Fruit fly (Drosophila melanogaster) whole organism, prepupa: ENCODE results near the gene be.

Experiments
- Blimp-1 ChIP-seq: fragments of 200-800 bp; sonication (Bioruptor generic); optimal IDR thresholded peaks from 3 replicates; lab custom pipeline; 2017; ENCODE audit warnings: missing biosample characterization, missing genetic modification characterization, mild to moderate bottlenecking, moderate library complexity, missing genetic modification reagents
- CG10631 ChIP-seq: fragments of 200-800 bp; sonication (Bioruptor generic); optimal IDR thresholded peaks from 2 replicates; lab custom pipeline; 2016; ENCODE audit warnings: missing biosample characterization, missing genetic modification characterization
- CG10669 ChIP-seq: fragments of 200-800 bp; sonication (Bioruptor generic); optimal IDR thresholded peaks from 3 replicates; lab custom pipeline; 2018; ENCODE audit warnings: missing biosample characterization, mild to moderate bottlenecking, missing genetic modification characterization, moderate library complexity
- CG11762 ChIP-seq: fragments of 200-800 bp; sonication (Bioruptor generic); optimal IDR thresholded peaks from 3 replicates; lab custom pipeline; 2016; ENCODE audit warnings: missing biosample characterization, missing genetic modification characterization; ENCODE audit not compliant: insufficient read depth
- CG11902 ChIP-seq: fragments of 200-800 bp; sonication (Bioruptor generic); optimal IDR thresholded peaks from 3 replicates; lab custom pipeline; 2016; ENCODE audit warnings: missing biosample characterization, missing genetic modification characterization
- CG16779 ChIP-seq: fragments of 200-800 bp; sonication (Bioruptor generic); optimal IDR thresholded peaks from 3 replicates; lab custom pipeline; 2017; ENCODE audit warnings: missing biosample characterization, mild to moderate bottlenecking, missing genetic modification characterization
- CG3032 ChIP-seq: fragments of 200-800 bp; optimal IDR thresholded peaks from 2 replicates; lab custom pipeline; 2019; ENCODE audit warnings: missing biosample characterization, mild to moderate bottlenecking, missing genetic modification characterization, moderate library complexity
- CG31627 ChIP-seq: fragments of 200-800 bp; sonication (Bioruptor generic); optimal IDR thresholded peaks from 3 replicates; lab custom pipeline; 2016; ENCODE audit warnings: missing biosample characterization, missing genetic modification characterization
- CG32006 ChIP-seq: fragments of 200-800 bp; sonication (Bioruptor generic); optimal IDR thresholded peaks from 3 replicates; lab custom pipeline; 2017; ENCODE audit warnings: missing biosample characterization, mild to moderate bottlenecking, missing genetic modification characterization
- CG34406 ChIP-seq: fragments of 200-800 bp; sonication (Bioruptor generic); optimal IDR thresholded peaks from 3 replicates; lab custom pipeline; 2016; ENCODE audit warnings: missing biosample characterization, missing genetic modification characterization
- CG3919 ChIP-seq: fragments of 200-800 bp; sonication (Bioruptor generic); optimal IDR thresholded peaks from 3 replicates; lab custom pipeline; 2016; ENCODE audit warnings: missing biosample characterization, missing genetic modification characterization
- CG6163 ChIP-seq: fragments of 200-800 bp; sonication (Bioruptor generic); IDR thresholded peaks from 3 replicates; pipeline ENCODE4 v1.3.6; 2022; ENCODE audit warnings: missing biosample characterization, missing genetic modification characterization
- CG6792 ChIP-seq: fragments of 200-800 bp; sonication (Bioruptor generic); optimal IDR thresholded peaks from 3 replicates; lab custom pipeline; 2016; ENCODE audit warnings: missing biosample characterization, missing genetic modification characterization
- CG6808 ChIP-seq: fragments of 200-800 bp; sonication (Bioruptor generic); optimal IDR thresholded peaks from 3 replicates; lab custom pipeline; 2017; ENCODE audit warnings: missing biosample characterization, missing genetic modification characterization, mild to moderate bottlenecking, moderate library complexity, missing genetic modification reagents
- CG7368 ChIP-seq: fragments of 200-800 bp; sonication (Bioruptor generic); optimal IDR thresholded peaks from 3 replicates; lab custom pipeline; 2016; ENCODE audit warnings: missing biosample characterization, missing genetic modification characterization
- CG8119 ChIP-seq: fragments of 200-800 bp; sonication (Bioruptor generic); IDR thresholded peaks from 3 replicates; pipeline ENCODE4 v1.3.6; 2022; ENCODE audit warnings: missing biosample characterization, missing genetic modification characterization
- CG8319 ChIP-seq: fragments of 200-800 bp; sonication (Bioruptor generic); optimal IDR thresholded peaks from 3 replicates; lab custom pipeline; 2016; ENCODE audit warnings: missing biosample characterization, missing genetic modification characterization
- CG8632 ChIP-seq: fragments of 200-800 bp; sonication (Bioruptor generic); optimal IDR thresholded peaks from 3 replicates; lab custom pipeline; 2016; ENCODE audit warnings: missing biosample characterization, missing genetic modification characterization
- CG9139 ChIP-seq: fragments of 200-800 bp; sonication (Bioruptor generic); optimal IDR thresholded peaks from 3 replicates; lab custom pipeline; 2017; ENCODE audit warnings: missing biosample characterization, mild to moderate bottlenecking, missing genetic modification characterization
- Eip78C ChIP-seq: fragments of 200-800 bp; sonication (Bioruptor generic); peaks from one replicate; lab custom pipeline; 2016; ENCODE audit warnings: missing biosample characterization, missing genetic modification characterization
- Ets21C ChIP-seq: fragments of 200-800 bp; sonication (Bioruptor generic); optimal IDR thresholded peaks from 3 replicates; lab custom pipeline; 2016; ENCODE audit warnings: missing biosample characterization, missing genetic modification characterization
- Gug ChIP-seq: fragments of 200-800 bp; sonication (Bioruptor generic); IDR thresholded peaks from 2 replicates; pipeline ENCODE4 v1.3.6; 2022; ENCODE audit warnings: missing biosample characterization, missing genetic modification characterization
- Hr38 ChIP-seq: sonication (Bioruptor generic); optimal IDR thresholded peaks from 2 replicates; lab custom pipeline; 2016; ENCODE audit warnings: missing biosample characterization, missing genetic modification characterization
- Hr39 ChIP-seq: fragments of 200-800 bp; sonication (Bioruptor generic); optimal IDR thresholded peaks from 2 replicates; lab custom pipeline; 2016; ENCODE audit warnings: missing biosample characterization, missing genetic modification characterization
- Hr4 ChIP-seq: fragments of 200-800 bp; sonication (Bioruptor generic); optimal IDR thresholded peaks from 3 replicates; lab custom pipeline; 2016; ENCODE audit warnings: missing biosample characterization, missing genetic modification characterization
- Lpt ChIP-seq: fragments of 200-800 bp; sonication (Bioruptor generic); optimal IDR thresholded peaks from 3 replicates; lab custom pipeline; 2016; ENCODE audit warnings: missing biosample characterization, missing genetic modification characterization
- Smox ChIP-seq: fragments of 200-800 bp; sonication (Bioruptor generic); optimal IDR thresholded peaks from 3 replicates; lab custom pipeline; 2016; ENCODE audit warnings: missing biosample characterization, missing genetic modification characterization
- Sox102F ChIP-seq: fragments of 200-800 bp; sonication (Bioruptor generic); optimal IDR thresholded peaks from 2 replicates; lab custom pipeline; 2016; ENCODE audit warnings: missing biosample characterization, mild to moderate bottlenecking, missing genetic modification characterization
- Sox14 ChIP-seq: fragments of 200-800 bp; sonication (Bioruptor generic); optimal IDR thresholded peaks from 3 replicates; lab custom pipeline; 2016; ENCODE audit warnings: missing biosample characterization, missing genetic modification characterization
- Sox15 ChIP-seq: fragments of 200-800 bp; sonication (Bioruptor generic); optimal IDR thresholded peaks from 3 replicates; lab custom pipeline; 2016; ENCODE audit warnings: missing biosample characterization, missing genetic modification characterization
- achi ChIP-seq: fragments of 200-800 bp; sonication (Bioruptor generic); optimal IDR thresholded peaks from 3 replicates; lab custom pipeline; 2016; ENCODE audit warnings: missing biosample characterization, missing genetic modification characterization
- acj6 ChIP-seq: fragments of 200-800 bp; sonication (Bioruptor generic); optimal IDR thresholded peaks from 3 replicates; lab custom pipeline; 2016; ENCODE audit warnings: missing biosample characterization, missing genetic modification characterization
- cyc ChIP-seq: fragments of 200-800 bp; sonication (Bioruptor generic); optimal IDR thresholded peaks from 3 replicates; lab custom pipeline; 2016; ENCODE audit warnings: missing biosample characterization, missing genetic modification characterization
- dsx ChIP-seq: fragments of 200-800 bp; optimal IDR thresholded peaks from 3 replicates; lab custom pipeline; 2019; ENCODE audit warnings: missing biosample characterization, mild to moderate bottlenecking, missing genetic modification characterization, moderate library complexity; ENCODE audit not compliant: poor library complexity, severe bottlenecking
- esn ChIP-seq: fragments of 200-800 bp; sonication (Bioruptor generic); optimal IDR thresholded peaks from 2 replicates; lab custom pipeline; 2016; ENCODE audit warnings: missing biosample characterization, mild to moderate bottlenecking, missing genetic modification characterization, moderate library complexity
- fd59A ChIP-seq: fragments of 200-800 bp; sonication (Bioruptor generic); optimal IDR thresholded peaks from 2 replicates; lab custom pipeline; 2017; ENCODE audit warnings: missing biosample characterization, mild to moderate bottlenecking, missing genetic modification characterization, missing genetic modification reagents
- fd85E ChIP-seq: fragments of 200-800 bp; sonication (Bioruptor generic); optimal IDR thresholded peaks from 3 replicates; lab custom pipeline; 2016; ENCODE audit warnings: missing biosample characterization, missing genetic modification characterization
- net ChIP-seq: fragments of 200-800 bp; sonication (Bioruptor generic); optimal IDR thresholded peaks from 3 replicates; lab custom pipeline; 2016; ENCODE audit warnings: missing biosample characterization, missing genetic modification characterization
- pdm3 ChIP-seq: fragments of 200-800 bp; sonication (Bioruptor generic); optimal IDR thresholded peaks from 3 replicates; lab custom pipeline; 2016; ENCODE audit warnings: missing biosample characterization, missing genetic modification characterization
- salr ChIP-seq, 2 experiments: fragments of 200-800 bp; sonication (Bioruptor generic); optimal IDR thresholded peaks; 3 replicates each; lab custom pipeline; 2016 to 2018; ENCODE audit warnings: missing biosample characterization in 2 of 2, missing genetic modification characterization in 2 of 2, mild to moderate bottlenecking in 1 of 2
- spab ChIP-seq: fragments of 200-800 bp; sonication (Bioruptor generic); optimal IDR thresholded peaks from 2 replicates; lab custom pipeline; 2017; ENCODE audit warnings: missing biosample characterization, mild to moderate bottlenecking, missing genetic modification characterization, missing genetic modification reagents
- ss ChIP-seq, 2 experiments: fragments of 200-800 bp; sonication (Bioruptor generic); optimal IDR thresholded peaks; 2 replicates in 1 of 2; 3 replicates in 1 of 2; lab custom pipeline; 2017 to 2018; ENCODE audit warnings: mild to moderate bottlenecking in 2 of 2, missing biosample characterization in 2 of 2, missing genetic modification characterization in 2 of 2, moderate library complexity in 1 of 2
- svp ChIP-seq: fragments of 200-800 bp; sonication (Bioruptor generic); peaks from one replicate; lab custom pipeline; 2016; ENCODE audit warnings: missing biosample characterization, missing genetic modification characterization
- topi ChIP-seq: fragments of 200-800 bp; sonication (Bioruptor generic); optimal IDR thresholded peaks from 3 replicates; lab custom pipeline; 2016; ENCODE audit warnings: missing biosample characterization, missing genetic modification characterization
- vri ChIP-seq: fragments of 200-800 bp; sonication (Bioruptor generic); optimal IDR thresholded peaks from 3 replicates; lab custom pipeline; 2016; ENCODE audit warnings: missing biosample characterization, mild to moderate bottlenecking, missing genetic modification characterization

Gene be

DNA sequence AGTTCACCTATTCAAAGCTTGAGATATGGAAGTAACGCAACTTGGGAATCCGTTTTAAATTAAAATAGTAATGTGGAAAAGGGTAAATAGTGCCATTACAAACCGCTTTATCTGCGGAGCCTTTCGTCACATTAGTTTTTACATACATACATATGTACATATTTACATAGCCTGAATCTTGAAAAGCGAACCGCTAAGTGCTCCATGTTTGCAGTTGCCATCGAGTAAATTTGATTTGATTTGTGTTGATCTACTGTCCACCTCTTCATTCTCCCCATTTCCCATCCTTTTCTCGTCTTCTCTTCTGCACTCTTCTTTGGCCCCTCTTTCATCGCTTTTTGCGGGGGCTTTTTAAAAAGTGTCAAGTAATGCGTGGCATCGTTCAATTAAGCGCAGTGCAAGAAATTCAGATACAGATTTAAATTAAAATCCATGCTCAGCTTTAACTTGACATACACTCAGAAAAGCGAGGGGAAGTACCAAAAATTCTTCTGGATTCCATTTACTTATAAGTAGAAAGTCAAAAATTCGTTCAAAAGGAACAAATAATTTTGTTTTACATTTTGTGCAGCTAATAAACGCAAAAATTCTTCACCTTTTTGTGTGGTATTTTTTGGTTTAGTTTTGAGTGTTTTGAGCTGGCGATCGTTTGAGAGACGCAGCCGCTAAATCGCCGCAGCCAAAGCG lies 18.9 kb downstream of the be start (continued):
- TF ChIP-seq CG10631 (GFP tag; lab: Kevin White, UChicago) (peak; percentile 73), CG16779 (peak; percentile 63), Eip78C (GFP tag; lab: Kevin White, UChicago) (peak; percentile 94), Hr39 (peak; percentile 88), CG3032 (tag; lab: Kevin White, UChicago) (peak; percentile 52), esn (GFP tag; lab: Kevin White, UChicago) (peak; percentile 87), achi (GFP tag; lab: Kevin White, UChicago) (peak; percentile 77), svp (GFP tag; lab: Kevin White, UChicago) (peak; percentile 89), CG7368 (GFP tag; lab: Kevin White, UChicago) (peak; percentile 70), CG8319 (GFP tag; lab: Kevin White, UChicago) (peak; percentile 12), CG6163 (GFP tag; lab: Robert Waterston, UW) (peak; percentile 94), CG11902 (GFP tag; lab: Kevin White, UChicago) (peak; percentile 60), Sox14 (peak; percentile 85), Sox15 (GFP tag; lab: Kevin White, UChicago) (peak; percentile 46), CG32006 (GFP tag; lab: Kevin White, UChicago) (peak; percentile 88), ss (GFP tag; optimal IDR thresholded peaks at IDR 0.05; lab: Kevin White, UChicago) (no peak), CG11762 (GFP tag; lab: Kevin White, UChicago) (peak; percentile 35), fd85E (no peak), Gug (GFP tag; lab: Robert Waterston, UW) (peak; percentile 87), CG6792 (peak; percentile 82), CG8632 (GFP tag; lab: Kevin White, UChicago) (peak; percentile 78), salr (GFP tag; optimal IDR thresholded peaks at IDR 0.05; lab: Kevin White, UChicago) (peak; percentile 13 to 60), Lpt (peak; percentile 73), acj6 (GFP tag; lab: Kevin White, UChicago) (peak; percentile 80), spab (peak; percentile 45), CG8119 (GFP tag; lab: Robert Waterston, UW) (peak; percentile 89), cyc (GFP tag; lab: Kevin White, UChicago) (peak; percentile 84), Blimp-1 (GFP tag; lab: Kevin White, UChicago) (peak; percentile 12), net (peak; percentile 82), CG34406 (GFP tag; lab: Kevin White, UChicago) (peak; percentile 74), CG31627 (GFP tag; lab: Kevin White, UChicago) (peak; percentile 82), pdm3 (GFP tag; lab: Kevin White, UChicago) (peak; percentile 86), CG10669 (GFP tag; lab: Kevin White, UChicago) (peak; percentile 67), Sox102F (GFP tag; lab: Kevin White, UChicago) (peak; percentile 80)

DNA sequence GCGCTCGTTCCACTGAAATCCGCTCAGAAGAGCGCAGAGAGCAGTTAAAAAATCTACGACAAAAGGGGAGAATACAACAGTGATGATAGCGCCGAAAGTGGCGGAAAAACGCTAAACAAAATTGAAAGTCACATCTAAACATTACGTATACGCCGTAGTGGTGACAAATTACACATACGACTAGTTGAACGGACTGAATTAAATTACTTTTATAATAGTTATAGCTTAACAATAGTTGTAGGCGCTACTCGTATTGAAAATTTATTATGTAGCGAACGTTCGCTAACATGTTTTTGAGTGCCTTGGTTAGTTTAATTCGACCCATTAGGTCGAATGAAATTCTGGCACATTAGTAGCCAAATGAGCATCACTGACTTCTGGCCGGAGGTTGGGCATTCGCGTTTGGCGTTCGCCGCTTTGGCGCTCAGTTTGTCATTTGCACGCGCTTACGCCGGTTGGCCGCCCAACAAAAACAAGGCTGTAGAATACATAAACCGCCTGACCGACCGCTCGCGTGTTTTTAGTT lies 19.5 kb downstream of the be start, which contains the start of gene CG5541:
Gene CG5541 (plus strand): TSS at position 424 of the 526 bp plus-strand sequence.
- TF ChIP-seq topi (GFP tag; lab: Kevin White, UChicago) (peak; percentile 44), CG8119 (GFP tag; lab: Robert Waterston, UW) (no peak), net (no peak), acj6 (GFP tag; lab: Kevin White, UChicago) (peak; percentile 14), CG6792 (peak; percentile 1), Hr38 (GFP tag; lab: Kevin White, UChicago) (no peak), dsx (GFP tag; lab: Kevin White, UChicago) (peak; percentile 18), Gug (GFP tag; lab: Robert Waterston, UW) (no peak), CG10631 (GFP tag; lab: Kevin White, UChicago) (no peak), CG9139 (GFP tag; lab: Kevin White, UChicago) (no peak), Sox15 (GFP tag; lab: Kevin White, UChicago) (no peak), CG3919 (GFP tag; lab: Kevin White, UChicago) (peak; percentile 20), Smox (GFP tag; lab: Kevin White, UChicago) (peak; percentile 31), CG8632 (GFP tag; lab: Kevin White, UChicago) (no peak), Lpt (no peak), CG31627 (GFP tag; lab: Kevin White, UChicago) (no peak), ss (GFP tag; optimal IDR thresholded peaks at IDR 0.05; lab: Kevin White, UChicago) (peak; percentile 45 to 53), salr (GFP tag; optimal IDR thresholded peaks at IDR 0.05; lab: Kevin White, UChicago) (no peak), CG3032 (tag; lab: Kevin White, UChicago) (no peak), Hr4 (GFP tag; lab: Kevin White, UChicago) (no peak), CG32006 (GFP tag; lab: Kevin White, UChicago) (peak; percentile 2), Hr39 (no peak), vri (GFP tag; lab: Kevin White, UChicago) (peak; percentile 11), CG6808 (peak; percentile 40), cyc (GFP tag; lab: Kevin White, UChicago) (no peak), fd59A (peak; percentile 45), Ets21C (GFP tag; lab: Kevin White, UChicago) (no peak), Sox102F (GFP tag; lab: Kevin White, UChicago) (peak; percentile 16), spab (peak; percentile 27), CG16779 (no peak), achi (GFP tag; lab: Kevin White, UChicago) (peak; percentile 6)
